Worm (Caenorhabditis elegans) whole organism, midembryonic: ENCODE measurements around the gene srbc-61.
"Not testable (repeated sequence)": the region's sequence is repeated elsewhere in the genome, so short reads cannot be mapped to it uniquely, and the experiment has no call there.

Source experiments
- T22C8.4 ChIP-seq: fragments of 200-800 bp; sonication (Bioruptor generic); IDR thresholded peaks from 2 replicates; pipeline ENCODE4 v1.3.6; 2022; ENCODE audit warnings: missing genetic modification characterization, missing compliant biosample characterization
- cog-1 ChIP-seq: sonication (generic microtip); optimal IDR thresholded peaks from 2 replicates; lab custom pipeline; 2016; ENCODE audit warnings: missing genetic modification characterization, missing compliant biosample characterization
- flt-1 ChIP-seq: fragments of 200-800 bp; sonication (Bioruptor generic); IDR thresholded peaks from 2 replicates; pipeline ENCODE4 v1.3.6; 2022; ENCODE audit warnings: missing genetic modification characterization, missing compliant biosample characterization
- klf-2 ChIP-seq: fragments of 200-800 bp; sonication (Bioruptor generic); conservative IDR thresholded peaks from 2 replicates; pipeline ENCODE4 v1.3.6; 2022; ENCODE audit warnings: missing genetic modification reagents, missing genetic modification characterization, missing compliant biosample characterization
- med-1 ChIP-seq: sonication (generic microtip); optimal IDR thresholded peaks from 2 replicates; lab custom pipeline; 2017; ENCODE audit warnings: missing genetic modification characterization, mild to moderate bottlenecking, missing compliant biosample characterization, antibody characterized with exemption, missing genetic modification reagents; ENCODE audit not compliant: insufficient read depth
- ref-1 ChIP-seq: fragments of 200-800 bp; sonication (Bioruptor generic); conservative IDR thresholded peaks from 2 replicates; pipeline ENCODE4 v1.3.6; 2022; ENCODE audit warnings: missing genetic modification reagents, missing genetic modification characterization, missing compliant biosample characterization
- tab-1 ChIP-seq: fragments of 200-800 bp; sonication (Bioruptor generic); IDR thresholded peaks from 2 replicates; pipeline ENCODE4 v1.3.6; 2022; ENCODE audit warnings: missing genetic modification characterization, missing compliant biosample characterization
- ztf-23 ChIP-seq: fragments of 200-800 bp; sonication (Bioruptor generic); IDR thresholded peaks from 2 replicates; pipeline ENCODE4 v1.3.6; 2022; ENCODE audit warnings: missing genetic modification reagents, missing genetic modification characterization, missing compliant biosample characterization
- ztf-29 ChIP-seq: fragments of 200-800 bp; sonication (Bioruptor generic); IDR thresholded peaks from 2 replicates; pipeline ENCODE4 v1.3.6; 2022; ENCODE audit warnings: missing genetic modification reagents, missing genetic modification characterization, missing compliant biosample characterization

srbc-61 gene

DNA sequence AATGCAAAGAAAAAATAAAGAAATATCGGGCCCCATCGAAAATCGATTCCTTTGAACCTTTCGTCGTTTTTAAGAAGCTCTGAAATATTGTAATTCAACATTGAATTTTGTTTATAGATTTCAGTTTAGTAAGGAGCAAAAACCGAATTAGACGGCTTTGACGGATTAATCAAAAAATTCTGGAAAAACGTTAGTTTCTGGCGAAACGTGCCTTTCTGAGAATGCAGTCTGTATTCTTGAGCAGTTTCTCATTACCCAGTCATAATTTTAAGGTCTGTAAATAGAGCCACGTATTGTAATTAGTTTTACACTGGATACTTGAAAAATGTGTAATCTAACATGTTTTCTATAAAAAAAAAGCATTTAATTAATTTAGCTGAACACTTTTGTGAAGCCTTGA, 16.5 kb upstream of the srbc-61 start, which contains the start of gene srz-48:
Gene srz-48 (minus strand): TSS at position 101 of the 400 bp plus-strand sequence.
- TF ChIP-seq klf-2 (GFP tag; lab: Robert Waterston, UW) (no peak), ref-1 (GFP tag; lab: Robert Waterston, UW) (no peak), med-1 (GFP tag; lab: Kevin White, UChicago) (no peak), ztf-23 (GFP tag; lab: Robert Waterston, UW) (no peak), T22C8.4 (GFP tag; lab: Robert Waterston, UW) (no peak), ztf-29 (GFP tag; lab: Robert Waterston, UW) (no peak), cog-1 (no peak), tab-1 (no peak), flt-1 (GFP tag; lab: Robert Waterston, UW) (no peak)

DNA sequence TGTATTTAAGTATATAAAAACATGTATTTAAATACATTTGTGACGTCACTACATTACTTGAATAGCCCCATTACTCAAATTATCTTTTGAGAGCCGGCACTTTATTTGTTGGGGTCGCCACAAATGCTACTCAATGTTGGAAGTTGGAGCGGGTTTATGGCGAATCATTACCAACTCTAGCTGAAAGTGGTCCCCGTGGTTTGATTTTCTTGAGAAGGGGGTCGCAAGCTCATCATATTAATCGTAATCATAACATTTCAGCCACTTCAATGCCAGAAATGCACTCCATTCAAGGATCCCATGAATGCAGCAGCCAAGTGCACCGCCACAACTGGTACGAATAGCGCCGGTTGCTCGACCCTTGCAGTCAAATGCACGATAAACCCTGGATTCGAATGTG, 12.3 kb upstream of the srbc-61 start, which contains the start of gene F20E11.7:
Gene F20E11.7 (plus strand): TSS at position 301 of the 400 bp plus-strand sequence.
- TF ChIP-seq T22C8.4 (GFP tag; lab: Robert Waterston, UW); med-1 (GFP tag; lab: Kevin White, UChicago); tab-1: not testable (repeated sequence)

DNA sequence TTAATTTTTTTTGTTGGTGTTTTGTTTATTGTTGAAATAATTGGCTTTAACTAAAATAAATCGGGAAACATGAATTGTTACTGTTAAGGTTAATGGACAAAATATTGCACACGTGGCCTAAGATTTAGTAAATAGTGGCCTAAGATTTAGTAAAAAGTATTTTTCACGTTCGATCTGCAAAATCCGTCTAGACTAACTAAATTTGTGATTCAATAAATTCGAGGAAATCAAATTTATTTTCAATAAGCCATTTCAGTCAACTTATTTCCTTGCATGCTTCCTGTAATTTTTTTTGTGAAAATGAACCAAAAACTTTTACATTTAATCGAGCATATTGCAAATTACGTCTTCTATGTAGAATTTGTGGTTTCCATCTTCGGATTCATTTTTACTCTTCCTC, 9.8 kb upstream of the srbc-61 start, which contains the start of gene srw-72:
Gene srw-72 (plus strand): TSS at position 301 of the 400 bp plus-strand sequence.
- TF ChIP-seq ztf-23 (GFP tag; lab: Robert Waterston, UW) (no peak), ref-1 (GFP tag; lab: Robert Waterston, UW) (no peak), med-1 (GFP tag; lab: Kevin White, UChicago) (no peak), klf-2 (GFP tag; lab: Robert Waterston, UW) (no peak), tab-1 (no peak), flt-1 (GFP tag; lab: Robert Waterston, UW) (no peak), T22C8.4 (GFP tag; lab: Robert Waterston, UW) (no peak), cog-1 (no peak), ztf-29 (GFP tag; lab: Robert Waterston, UW) (no peak)

DNA sequence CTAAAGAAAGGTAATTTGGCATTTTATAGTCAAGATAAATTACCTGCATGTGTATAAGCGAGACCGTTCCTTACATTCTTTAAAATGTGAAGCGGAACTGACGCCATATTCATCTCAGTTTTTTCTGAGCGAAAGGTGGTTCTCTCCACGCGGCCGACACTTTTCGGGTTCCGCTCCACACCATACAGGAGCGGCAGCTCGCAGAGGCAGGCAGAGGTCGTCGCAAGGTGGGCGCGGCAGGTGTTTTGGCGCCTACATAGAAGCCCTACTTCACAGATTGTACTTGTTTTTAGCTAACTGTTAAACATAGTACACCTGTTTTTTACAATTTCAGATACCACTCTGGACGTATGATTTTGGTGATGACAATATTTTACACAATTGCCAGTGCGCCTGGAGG, 8.7 kb upstream of the srbc-61 start:
- no peak for TF ChIP-seq ref-1 (GFP tag; lab: Robert Waterston, UW)
- TF ChIP-seq med-1 (GFP tag; lab: Kevin White, UChicago), result no peak
- TF ChIP-seq cog-1, result no peak
- no peak for TF ChIP-seq flt-1 (GFP tag; lab: Robert Waterston, UW)
- no peak for TF ChIP-seq klf-2 (GFP tag; lab: Robert Waterston, UW)
- TF ChIP-seq tab-1, result no peak

DNA sequence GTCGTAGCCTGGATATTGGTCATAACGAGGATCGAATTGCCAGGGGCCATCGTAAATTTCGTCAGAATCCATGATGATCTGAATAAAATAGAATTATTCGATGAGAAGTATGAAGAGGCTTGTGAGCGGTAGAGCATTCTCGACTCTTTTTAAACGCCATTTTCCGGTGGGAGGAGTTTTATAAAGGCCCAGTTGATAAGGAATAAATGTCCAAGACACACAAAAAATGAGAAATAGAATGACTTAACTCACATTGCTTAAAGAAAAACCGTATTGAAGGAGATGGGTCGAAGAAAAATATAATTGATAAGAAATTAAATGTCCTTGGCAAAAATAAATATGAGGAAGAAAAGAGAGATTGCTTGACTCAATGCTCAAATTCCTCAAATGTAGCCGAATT, 7.4 kb upstream of the srbc-61 start, which contains the start of gene F20E11.17:
Gene F20E11.17 (minus strand): TSS at position 101 of the 400 bp plus-strand sequence.
- TF ChIP-seq klf-2 (GFP tag; lab: Robert Waterston, UW), result no peak
- TF ChIP-seq T22C8.4 (GFP tag; lab: Robert Waterston, UW), result no peak
- TF ChIP-seq ztf-29 (GFP tag; lab: Robert Waterston, UW), result no peak
- TF ChIP-seq med-1 (GFP tag; lab: Kevin White, UChicago), result no peak
- no peak for TF ChIP-seq ztf-23 (GFP tag; lab: Robert Waterston, UW)
- TF ChIP-seq flt-1 (GFP tag; lab: Robert Waterston, UW), result no peak
- no peak for TF ChIP-seq ref-1 (GFP tag; lab: Robert Waterston, UW)
- no peak for TF ChIP-seq cog-1
- no peak for TF ChIP-seq tab-1

DNA sequence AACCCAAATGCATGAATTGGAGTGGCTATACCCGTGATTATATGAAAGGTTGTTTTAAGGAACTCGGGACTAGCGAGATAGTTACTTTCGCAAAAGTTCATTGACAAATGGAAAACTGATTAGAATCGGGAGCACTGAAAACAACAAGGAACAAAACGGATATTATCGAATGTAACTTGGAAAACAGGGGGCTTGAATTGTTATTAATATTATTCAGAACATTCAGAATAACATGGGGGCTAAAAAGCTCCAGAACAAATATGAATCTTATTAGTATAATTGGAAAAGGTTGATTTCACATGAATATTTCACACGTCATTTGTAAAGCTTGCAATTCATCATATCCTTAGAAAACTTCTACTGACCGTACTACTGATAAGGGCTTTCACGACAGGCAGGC, 5.0 kb upstream of the srbc-61 start, which contains the start of gene srh-235:
Gene srh-235 (minus strand): TSS at position 101 of the 400 bp plus-strand sequence.
- TF ChIP-seq ztf-29 (GFP tag; lab: Robert Waterston, UW) (no peak), cog-1 (no peak), med-1 (GFP tag; lab: Kevin White, UChicago) (no peak), T22C8.4 (GFP tag; lab: Robert Waterston, UW) (no peak), tab-1 (no peak), flt-1 (GFP tag; lab: Robert Waterston, UW) (no peak), ztf-23 (GFP tag; lab: Robert Waterston, UW) (no peak), ref-1 (GFP tag; lab: Robert Waterston, UW) (no peak), klf-2 (GFP tag; lab: Robert Waterston, UW) (no peak)

DNA sequence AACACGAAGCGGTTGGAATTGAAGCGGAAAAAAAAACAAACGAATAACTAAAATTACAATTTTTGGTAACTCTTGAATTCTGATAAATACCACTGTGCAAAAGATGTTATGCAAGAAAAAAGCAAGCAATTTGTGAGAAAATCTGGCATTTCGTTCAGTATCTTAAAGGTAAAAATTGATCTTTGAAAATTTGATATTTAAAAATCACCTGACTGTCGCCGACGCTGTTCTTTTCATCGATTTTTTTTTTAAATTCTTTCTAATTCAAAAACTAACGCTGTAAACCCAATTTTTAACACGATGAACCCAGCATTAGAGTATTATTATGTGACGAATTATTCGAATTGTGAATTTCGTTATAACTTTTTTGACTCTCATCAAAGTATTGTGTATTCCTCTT, 2.9 kb upstream of the srbc-61 start, which contains the start of gene srh-123:
Gene srh-123 (plus strand): TSS at position 301 of the 400 bp plus-strand sequence.
- TF ChIP-seq ztf-23 (GFP tag; lab: Robert Waterston, UW), result no peak
- TF ChIP-seq klf-2 (GFP tag; lab: Robert Waterston, UW), result no peak
- TF ChIP-seq cog-1, result no peak
- no peak for TF ChIP-seq tab-1
- TF ChIP-seq flt-1 (GFP tag; lab: Robert Waterston, UW), result no peak
- no peak for TF ChIP-seq ref-1 (GFP tag; lab: Robert Waterston, UW)
- no peak for TF ChIP-seq ztf-29 (GFP tag; lab: Robert Waterston, UW)

DNA sequence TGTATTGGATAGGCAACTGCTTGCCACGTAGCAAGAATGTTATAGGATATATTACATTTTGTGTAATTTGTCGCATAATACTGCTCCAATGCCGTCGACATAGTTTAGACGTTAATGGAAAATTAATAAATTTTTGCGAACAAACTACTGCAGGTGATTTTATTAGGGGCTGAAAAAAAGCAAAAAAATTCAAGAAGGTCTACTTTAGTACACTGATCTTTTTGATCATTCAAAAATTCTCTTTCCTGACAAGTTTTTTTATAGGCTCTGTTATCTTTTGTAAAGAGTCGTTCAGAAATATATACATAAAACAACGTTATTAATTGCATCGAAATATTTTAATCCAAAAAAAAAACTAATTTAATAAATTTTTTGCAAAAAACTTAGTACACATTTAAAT, 8.5 kb downstream of the srbc-61 start, which contains the start of gene srh-111:
Gene srh-111 (minus strand): TSS at position 101 of the 400 bp plus-strand sequence.
- TF ChIP-seq ztf-29 (GFP tag; lab: Robert Waterston, UW) (no peak), tab-1 (no peak), T22C8.4 (GFP tag; lab: Robert Waterston, UW) (no peak), ref-1 (GFP tag; lab: Robert Waterston, UW) (no peak), klf-2 (GFP tag; lab: Robert Waterston, UW) (no peak), ztf-23 (GFP tag; lab: Robert Waterston, UW) (no peak), med-1 (GFP tag; lab: Kevin White, UChicago) (no peak), cog-1 (no peak), flt-1 (GFP tag; lab: Robert Waterston, UW) (no peak)

DNA sequence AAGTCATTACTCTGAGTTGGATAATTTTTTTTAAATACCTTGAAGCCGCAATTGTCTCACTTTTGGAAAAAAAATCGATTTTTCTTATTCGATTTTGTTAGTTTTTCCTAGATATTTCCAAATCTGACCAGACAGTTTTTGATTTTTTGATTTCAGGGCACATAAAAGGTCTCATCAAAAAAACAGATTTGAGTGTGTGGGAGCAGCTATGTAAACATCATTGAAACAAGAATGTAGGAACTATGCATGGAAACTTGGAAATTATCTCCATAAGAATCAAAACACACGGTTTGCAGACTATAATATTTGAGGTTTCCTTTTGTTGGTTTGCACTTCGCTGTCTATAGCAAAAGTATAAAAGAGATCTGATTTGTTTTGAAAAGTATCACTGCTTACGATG, 9.4 kb downstream of the srbc-61 start, which contains the start of gene scl-24:
Gene scl-24 (plus strand): TSS at position 301 of the 400 bp plus-strand sequence.
- no peak for TF ChIP-seq T22C8.4 (GFP tag; lab: Robert Waterston, UW)
- no peak for TF ChIP-seq ztf-29 (GFP tag; lab: Robert Waterston, UW)
- no peak for TF ChIP-seq flt-1 (GFP tag; lab: Robert Waterston, UW)
- TF ChIP-seq ref-1 (GFP tag; lab: Robert Waterston, UW), result no peak
- no peak for TF ChIP-seq ztf-23 (GFP tag; lab: Robert Waterston, UW)
- no peak for TF ChIP-seq tab-1
- TF ChIP-seq cog-1, result no peak
- TF ChIP-seq med-1 (GFP tag; lab: Kevin White, UChicago), result no peak
- no peak for TF ChIP-seq klf-2 (GFP tag; lab: Robert Waterston, UW)
